Worm (Caenorhabditis elegans) whole organism, young adult: ENCODE measurements around the gene C53A5.17.

ENCODE experiments used
- D2030.7 ChIP-seq: fragments of 200-800 bp; sonication (Bioruptor generic); IDR thresholded peaks from 2 replicates; pipeline ENCODE4 v1.3.6; 2022; ENCODE audit warnings: missing genetic modification reagents, missing genetic modification characterization, missing compliant biosample characterization
- Y53G8AR.9 ChIP-seq: fragments of 200-800 bp; sonication (Bioruptor generic); conservative IDR thresholded peaks from 2 replicates; pipeline ENCODE4 v1.3.6; 2022; ENCODE audit warnings: missing genetic modification reagents, missing genetic modification characterization, missing compliant biosample characterization
- bed-2 ChIP-seq: fragments of 200-800 bp; sonication (Bioruptor generic); IDR thresholded peaks from 2 replicates; pipeline ENCODE4 v1.3.6; 2022; ENCODE audit warnings: missing genetic modification reagents, missing genetic modification characterization, missing compliant biosample characterization
- cebp-1 ChIP-seq, 2 experiments: fragments of 200-800 bp in 1 of 2; sonication (Bioruptor generic) in 1 of 2; sonication (generic microtip) in 1 of 2; IDR thresholded peaks in 1 of 2; optimal IDR thresholded peaks in 1 of 2; 2 replicates each; pipeline versions ENCODE4 v1.3.6 to Lab custom; 2017 to 2022; ENCODE audit warnings: missing compliant biosample characterization in 2 of 2, missing genetic modification characterization in 2 of 2, mild to moderate bottlenecking in 1 of 2, missing genetic modification reagents in 1 of 2, moderate library complexity in 1 of 2
- dox-1 ChIP-seq: fragments of 200-800 bp; sonication (Bioruptor generic); IDR thresholded peaks from 2 replicates; pipeline ENCODE4 v1.3.6; 2022; ENCODE audit warnings: missing genetic modification reagents, missing genetic modification characterization, missing compliant biosample characterization
- egl-18 ChIP-seq: fragments of 200-800 bp; sonication (Bioruptor generic); IDR thresholded peaks from 2 replicates; pipeline ENCODE4 v1.3.6; 2022; ENCODE audit warnings: missing genetic modification reagents, missing genetic modification characterization, missing compliant biosample characterization
- him-1 ChIP-seq: sonication (generic microtip); optimal IDR thresholded peaks from 2 replicates; lab custom pipeline; 2016; ENCODE audit warnings: missing genotype, missing genetic modification reagents, missing genetic modification characterization, missing compliant biosample characterization
- hmg-1.2 ChIP-seq: fragments of 200-800 bp; sonication (Bioruptor generic); IDR thresholded peaks from 2 replicates; pipeline ENCODE4 v1.3.6; 2022; ENCODE audit warnings: missing genetic modification reagents, missing genetic modification characterization, missing compliant biosample characterization
- nhr-80 ChIP-seq: sonication (generic microtip); optimal IDR thresholded peaks from 2 replicates; lab custom pipeline; 2016; ENCODE audit warnings: missing genetic modification characterization, missing compliant biosample characterization
- pha-4 ChIP-seq: fragments of 150-350 bp; sonication (generic microtip); optimal IDR thresholded peaks from 2 replicates; lab custom pipeline; 2014; ENCODE audit warnings: missing biosample characterization, missing genetic modification reagents, missing genetic modification characterization
- ztf-28 ChIP-seq: fragments of 200-800 bp; sonication (Bioruptor generic); IDR thresholded peaks from 2 replicates; pipeline ENCODE4 v1.3.6; 2022; ENCODE audit warnings: missing genetic modification reagents, missing genetic modification characterization, missing compliant biosample characterization
- ztf-6 ChIP-seq: fragments of 200-800 bp; sonication (Bioruptor generic); IDR thresholded peaks from 2 replicates; pipeline ENCODE4 v1.3.6; 2022; ENCODE audit warnings: missing genetic modification reagents, missing genetic modification characterization, missing compliant biosample characterization

DNA sequence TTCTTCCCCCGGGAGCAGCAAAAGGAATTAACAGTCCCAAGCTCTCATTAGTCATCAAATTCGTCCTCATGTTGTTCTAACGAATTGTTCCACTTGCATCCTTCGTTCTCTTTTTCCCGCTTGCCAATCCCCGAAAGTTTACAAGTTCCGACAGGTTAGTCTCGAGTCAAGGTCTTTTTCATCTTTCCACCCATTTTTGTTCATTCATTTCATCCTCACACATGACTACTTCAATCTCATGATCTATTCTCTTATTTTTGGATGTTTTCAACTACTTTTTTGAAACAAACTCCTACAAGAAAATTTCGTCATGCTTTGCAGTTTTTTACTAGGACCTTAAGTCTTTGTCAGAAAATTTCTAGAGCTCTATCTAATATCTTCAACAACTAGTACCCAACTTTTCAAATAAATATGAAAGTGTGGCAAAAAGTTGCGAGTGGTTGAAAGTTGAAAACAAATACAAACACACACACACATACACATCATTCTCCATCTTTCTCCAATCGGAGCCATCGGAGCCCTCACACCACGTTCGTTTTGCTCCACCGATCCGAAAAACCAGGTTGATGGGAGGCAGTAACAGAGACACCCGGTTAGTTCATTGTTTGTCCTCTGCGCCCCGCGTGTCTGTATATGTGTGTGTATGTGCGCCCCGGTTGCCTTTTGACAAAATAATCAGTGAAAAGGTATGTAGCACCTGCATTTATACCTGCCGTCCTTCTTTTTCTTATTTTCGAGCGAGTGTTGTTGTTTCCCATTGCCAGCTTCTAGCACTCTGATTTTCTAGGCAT, 21.6 kb downstream of the C53A5.17 start:
- TF ChIP-seq D2030.7 (GFP tag; lab: Robert Waterston, UW) (no peak), ztf-6 (GFP tag; lab: Robert Waterston, UW) (no peak), egl-18 (GFP tag; lab: Robert Waterston, UW) (no peak), bed-2 (GFP tag; lab: Robert Waterston, UW) (no peak), dox-1 (GFP tag; lab: Robert Waterston, UW) (peak; percentile 51; the same call in 1 of the 2 replicates), pha-4 (no peak), him-1 (tag; lab: Kevin White, UChicago) (no peak), Y53G8AR.9 (no peak), hmg-1.2 (GFP tag; lab: Robert Waterston, UW) (no peak), nhr-80 (tag; lab: Kevin White, UChicago) (peak; percentile 21), cebp-1 (GFP tag; IDR thresholded peaks at IDR 0.05; lab: Robert Waterston, UW) (no peak), cebp-1 (tag; optimal IDR thresholded peaks at IDR 0.05; lab: Kevin White, UChicago) (no peak), ztf-28 (GFP tag; lab: Robert Waterston, UW) (no peak)
